Worm (Caenorhabditis elegans): ENCODE data around the gene ZK1127.12.

DNA sequence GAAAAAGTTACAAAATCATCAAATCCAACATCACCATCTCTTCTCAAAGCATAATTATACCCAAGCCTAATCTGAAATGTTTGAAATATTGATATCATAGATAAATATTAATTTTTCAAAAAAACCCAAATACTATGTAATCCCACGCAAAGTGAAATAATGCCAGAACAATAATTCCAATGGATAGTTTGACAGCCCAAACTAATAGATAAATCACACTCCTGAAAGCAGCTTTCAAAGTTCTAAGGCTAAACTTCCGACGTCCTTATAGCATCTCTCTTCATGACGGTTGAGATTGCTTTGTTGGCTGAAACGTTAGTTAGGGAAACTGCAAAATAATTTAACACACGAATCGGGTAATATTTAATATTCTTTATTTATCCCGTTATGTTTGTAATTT lies 47.4 kb downstream of the ZK1127.12 start:
- TF ChIP-seq ces-1 (GFP tag; optimal IDR thresholded peaks at IDR 0.05) (no peak), ztf-11 (tag; optimal IDR thresholded peaks at IDR 0.05) (no peak), unc-62 (GFP tag; optimal IDR thresholded peaks at IDR 0.05) (no peak), lin-13 (tag; optimal IDR thresholded peaks at IDR 0.05) (no peak), nhr-28 (tag; optimal IDR thresholded peaks at IDR 0.05) (no peak), sptf-1 (tag; optimal IDR thresholded peaks at IDR 0.05) (no peak), mep-1 (tag; optimal IDR thresholded peaks at IDR 0.05) (no peak), elt-3 (tag; optimal IDR thresholded peaks at IDR 0.05) (no peak), snpc-4 (tag; optimal IDR thresholded peaks at IDR 0.05) (no peak), elt-1 (tag; optimal IDR thresholded peaks at IDR 0.05; ENCODE audit: borderline replicate concordance, insufficient read depth) (no peak)
